Worm (Caenorhabditis elegans) whole organism, mixed stage, embryonic: ENCODE data around the gene fbxb-85.
A peak's percentile ranks its signal among the peaks of the same experiment; 100 is the strongest.
"Not testable (repeated sequence)": the region's sequence is repeated elsewhere in the genome, so short reads cannot be mapped to it uniquely, and the experiment has no call there.

Experiments used
- bed-3 ChIP-seq: fragments of 200-800 bp; sonication (Bioruptor generic); optimal IDR thresholded peaks from 3 replicates; lab custom pipeline; 2018; ENCODE audit warnings: mild to moderate bottlenecking, missing genetic modification characterization, moderate library complexity, missing compliant biosample characterization
- blmp-1 ChIP-seq: fragments of 150-350 bp; optimal IDR thresholded peaks from 2 replicates; lab custom pipeline; 2014; ENCODE audit warnings: missing biosample characterization, missing genetic modification characterization
- ceh-39 ChIP-seq: fragments of 150-350 bp; optimal IDR thresholded peaks from 2 replicates; lab custom pipeline; 2014; ENCODE audit warnings: missing biosample characterization, missing genetic modification characterization
- ceh-43 ChIP-seq: fragments of 200-800 bp; sonication (Bioruptor generic); optimal IDR thresholded peaks from 2 replicates; lab custom pipeline; 2018; ENCODE audit warnings: mild to moderate bottlenecking, missing genetic modification characterization, moderate library complexity, missing compliant biosample characterization
- ces-1 ChIP-seq: fragments of 150-350 bp; optimal IDR thresholded peaks from 2 replicates; lab custom pipeline; 2014; ENCODE audit warnings: missing biosample characterization, missing genetic modification reagents, missing genetic modification characterization
- cnd-1 ChIP-seq: fragments of 200-800 bp; sonication (Bioruptor generic); optimal IDR thresholded peaks from 2 replicates; lab custom pipeline; 2018; ENCODE audit warnings: mild to moderate bottlenecking, missing genetic modification characterization, missing compliant biosample characterization
- drap-1 ChIP-seq: fragments of 200-800 bp; sonication (Bioruptor generic); optimal IDR thresholded peaks from 3 replicates; lab custom pipeline; 2018; ENCODE audit warnings: mild to moderate bottlenecking, missing genetic modification characterization, missing compliant biosample characterization
- elt-1 ChIP-seq: sonication (generic microtip); optimal IDR thresholded peaks from 2 replicates; lab custom pipeline; 2017; ENCODE audit warnings: missing genetic modification characterization, mild to moderate bottlenecking, missing compliant biosample characterization, antibody characterized with exemption, moderate library complexity, borderline replicate concordance; ENCODE audit not compliant: insufficient read depth
- flh-1 ChIP-seq: fragments of 200-800 bp; sonication (Bioruptor generic); optimal IDR thresholded peaks from 2 replicates; lab custom pipeline; 2018; ENCODE audit warnings: mild to moderate bottlenecking, missing genetic modification characterization, moderate library complexity, missing compliant biosample characterization
- ham-2 ChIP-seq: fragments of 200-800 bp; sonication (Bioruptor generic); optimal IDR thresholded peaks from 2 replicates; lab custom pipeline; 2018; ENCODE audit warnings: mild to moderate bottlenecking, missing genetic modification characterization, missing compliant biosample characterization
- hlh-1 ChIP-seq: fragments of 150-350 bp; optimal IDR thresholded peaks from 2 replicates; lab custom pipeline; 2014; ENCODE audit warnings: missing biosample characterization, missing genetic modification reagents, missing genetic modification characterization
- lin-13 ChIP-seq: fragments of 150-350 bp; optimal IDR thresholded peaks from 2 replicates; lab custom pipeline; 2014; ENCODE audit warnings: missing biosample characterization, missing genetic modification characterization
- lin-32 ChIP-seq: fragments of 200-800 bp; sonication (Bioruptor generic); optimal IDR thresholded peaks from 2 replicates; lab custom pipeline; 2018; ENCODE audit warnings: mild to moderate bottlenecking, missing genetic modification characterization, missing compliant biosample characterization
- mls-2 ChIP-seq: sonication (generic microtip); optimal IDR thresholded peaks from 2 replicates; lab custom pipeline; 2016; ENCODE audit warnings: mild to moderate bottlenecking, missing genetic modification characterization, moderate library complexity, missing compliant biosample characterization
- nhr-2 ChIP-seq: fragments of 150-350 bp; optimal IDR thresholded peaks from 2 replicates; lab custom pipeline; 2014; ENCODE audit warnings: missing biosample characterization, missing genetic modification characterization
- nhr-28 ChIP-seq: fragments of 150-350 bp; optimal IDR thresholded peaks from 2 replicates; lab custom pipeline; 2014; ENCODE audit warnings: missing biosample characterization, missing genetic modification characterization
- nhr-76 ChIP-seq: sonication (generic microtip); optimal IDR thresholded peaks from 2 replicates; lab custom pipeline; 2017; ENCODE audit warnings: missing biosample characterization, missing genetic modification characterization
- pha-4 ChIP-seq: fragments of 150-350 bp; optimal IDR thresholded peaks from 2 replicates; lab custom pipeline; 2018; ENCODE audit warnings: missing biosample characterization, missing genetic modification reagents, missing genetic modification characterization
- sptf-1 ChIP-seq: sonication (generic microtip); optimal IDR thresholded peaks from 2 replicates; lab custom pipeline; 2017; ENCODE audit warnings: mild to moderate bottlenecking, missing genetic modification characterization, moderate library complexity, missing compliant biosample characterization
- unc-120 ChIP-seq: sonication (generic microtip); optimal IDR thresholded peaks from 2 replicates; lab custom pipeline; 2017; ENCODE audit warnings: missing genetic modification characterization, missing compliant biosample characterization; ENCODE audit not compliant: poor library complexity, severe bottlenecking
- unc-39 ChIP-seq: fragments of 150-350 bp; optimal IDR thresholded peaks from 2 replicates; lab custom pipeline; 2014; ENCODE audit warnings: missing biosample characterization, missing genetic modification characterization
- unc-62 ChIP-seq: fragments of 150-350 bp; optimal IDR thresholded peaks from 2 replicates; lab custom pipeline; 2014; ENCODE audit warnings: missing biosample characterization, missing genetic modification reagents, missing genetic modification characterization
- zip-8 ChIP-seq: fragments of 150-350 bp; optimal IDR thresholded peaks from 2 replicates; lab custom pipeline; 2014; ENCODE audit warnings: missing biosample characterization, missing genetic modification characterization
- ztf-11 ChIP-seq: fragments of 150-350 bp; optimal IDR thresholded peaks from 2 replicates; lab custom pipeline; 2014; ENCODE audit warnings: missing biosample characterization, missing genetic modification characterization

fbxb-85 gene

ce11 chrIII:10806821-10807220 lies 41.9 kb downstream of the fbxb-85 start:
- no peak for TF ChIP-seq ceh-39 (tag; lab: Kevin White, UChicago)
- peak; percentile 6 for TF ChIP-seq mls-2 (tag; lab: Kevin White, UChicago)
- no peak for TF ChIP-seq bed-3 (GFP tag; lab: Kevin White, UChicago)
- no peak for TF ChIP-seq ztf-11 (tag; lab: Kevin White, UChicago)
- TF ChIP-seq nhr-2 (tag; lab: Kevin White, UChicago): no peak
- no peak for TF ChIP-seq pha-4 (tag; lab: Kevin White, UChicago)
- TF ChIP-seq unc-62 (GFP tag; lab: Kevin White, UChicago): no peak
- TF ChIP-seq nhr-76 (tag; lab: Kevin White, UChicago): no peak
- peak; percentile 9 for TF ChIP-seq sptf-1 (tag; lab: Kevin White, UChicago)
- no peak for TF ChIP-seq unc-120
- TF ChIP-seq drap-1 (GFP tag; lab: Kevin White, UChicago): no peak
- TF ChIP-seq, all 35 proteins: peak for 2

- not testable (repeated sequence) for TF ChIP-seq blmp-1 (tag; lab: Kevin White, UChicago); mls-2 (tag; lab: Kevin White, UChicago); hlh-1
Measured at ce11 chrIII:10805625-10806024, 43.1 kb downstream of the fbxb-85 start, which contains the start of gene klp-7. Gene klp-7 (plus strand): TSS chrIII:10805925.

DNA sequence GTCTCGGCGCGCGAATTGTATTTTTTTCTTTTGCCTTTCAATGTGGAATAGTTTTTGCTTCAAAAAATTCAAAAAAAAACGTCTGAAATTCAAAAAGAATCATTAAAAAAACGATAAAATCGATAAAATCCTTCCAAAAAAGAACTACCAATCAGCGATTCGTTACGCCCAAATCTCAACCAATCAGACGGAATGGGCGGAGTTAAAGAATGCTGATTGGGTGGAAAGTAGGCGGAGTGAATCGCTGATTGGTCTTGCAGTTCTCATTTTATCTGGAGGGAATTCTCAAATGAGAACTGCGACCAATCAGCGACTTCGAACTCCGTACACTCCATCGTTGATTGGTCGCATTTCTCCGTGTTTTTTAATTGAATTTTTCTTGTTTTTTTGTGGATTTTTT lies 43.6 kb downstream of the fbxb-85 start:
- TF ChIP-seq cnd-1 (tag; lab: Kevin White, UChicago) (no peak), elt-1 (tag; lab: Kevin White, UChicago) (no peak), ham-2 (GFP tag; lab: Kevin White, UChicago) (no peak), hlh-1 (no peak), unc-39 (tag; lab: Kevin White, UChicago) (no peak), pha-4 (tag; lab: Kevin White, UChicago) (no peak), lin-32 (GFP tag; lab: Kevin White, UChicago) (no peak), nhr-28 (tag; lab: Kevin White, UChicago) (no peak), mls-2 (tag; lab: Kevin White, UChicago) (no peak), ceh-39 (tag; lab: Kevin White, UChicago) (no peak), ces-1 (GFP tag; lab: Kevin White, UChicago) (no peak), flh-1 (GFP tag; lab: Kevin White, UChicago) (no peak), ztf-11 (tag; lab: Kevin White, UChicago) (no peak), zip-8 (tag; lab: Kevin White, UChicago) (no peak), lin-13 (tag; lab: Kevin White, UChicago) (no peak)

ce11 chrIII:10802032-10802431 lies 46.7 kb downstream of the fbxb-85 start, which contains the start of gene K11D9.3:
Gene K11D9.3 (minus strand): TSS chrIII:10802212.
- TF ChIP-seq ceh-43 (GFP tag; lab: Kevin White, UChicago) (no peak), unc-62 (GFP tag; lab: Kevin White, UChicago) (peak; percentile 60), hlh-1 (peak; percentile 25)
